Worm (Caenorhabditis elegans) whole organism, mixed stage, embryonic: ENCODE measurements around the gene mob-3.

Experiments used
- ceh-43 ChIP-seq: fragments of 200-800 bp; sonication (Bioruptor generic); optimal IDR thresholded peaks from 2 replicates; lab custom pipeline; 2018; ENCODE audit warnings: mild to moderate bottlenecking, missing genetic modification characterization, moderate library complexity, missing compliant biosample characterization
- ces-1 ChIP-seq: fragments of 150-350 bp; optimal IDR thresholded peaks from 2 replicates; lab custom pipeline; 2014; ENCODE audit warnings: missing biosample characterization, missing genetic modification reagents, missing genetic modification characterization
- elt-3 ChIP-seq: fragments of 150-350 bp; optimal IDR thresholded peaks from 2 replicates; lab custom pipeline; 2014; ENCODE audit warnings: missing biosample characterization, missing genetic modification characterization
- ham-2 ChIP-seq: fragments of 200-800 bp; sonication (Bioruptor generic); optimal IDR thresholded peaks from 2 replicates; lab custom pipeline; 2018; ENCODE audit warnings: mild to moderate bottlenecking, missing genetic modification characterization, missing compliant biosample characterization
- hlh-1 ChIP-seq: fragments of 150-350 bp; optimal IDR thresholded peaks from 2 replicates; lab custom pipeline; 2014; ENCODE audit warnings: missing biosample characterization, missing genetic modification reagents, missing genetic modification characterization
- lin-13 ChIP-seq: fragments of 150-350 bp; optimal IDR thresholded peaks from 2 replicates; lab custom pipeline; 2014; ENCODE audit warnings: missing biosample characterization, missing genetic modification characterization
- nhr-237 ChIP-seq: fragments of 150-350 bp; optimal IDR thresholded peaks from 2 replicates; lab custom pipeline; 2014; ENCODE audit warnings: missing biosample characterization, missing genetic modification characterization
- nhr-28 ChIP-seq: fragments of 150-350 bp; optimal IDR thresholded peaks from 2 replicates; lab custom pipeline; 2014; ENCODE audit warnings: missing biosample characterization, missing genetic modification characterization
- unc-62 ChIP-seq: fragments of 150-350 bp; optimal IDR thresholded peaks from 2 replicates; lab custom pipeline; 2014; ENCODE audit warnings: missing biosample characterization, missing genetic modification reagents, missing genetic modification characterization

ce11 chrIV:7428998-7429397, 40.3 kb upstream of the mob-3 start:
- TF ChIP-seq ceh-43 (no peak), hlh-1 (tag; lab: Kevin White, UChicago) (peak; percentile 86), elt-3 (tag; lab: Kevin White, UChicago) (no peak), ces-1 (GFP tag; lab: Kevin White, UChicago) (no peak), lin-13 (no peak), nhr-237 (tag; lab: Kevin White, UChicago) (no peak), nhr-28 (no peak), ham-2 (GFP tag; lab: Kevin White, UChicago) (no peak), unc-62 (GFP tag; lab: Kevin White, UChicago) (peak; percentile 61)
